Worm (Caenorhabditis elegans): ENCODE measurements around the gene srbc-16.

- TF ChIP-seq nfya-1 (tag; optimal IDR thresholded peaks at IDR 0.05; ENCODE audit: insufficient read depth) (no peak), elt-2 (tag; optimal IDR thresholded peaks at IDR 0.05) (no peak), fos-1 (tag; optimal IDR thresholded peaks at IDR 0.05) (no peak), ama-1 (optimal IDR thresholded peaks at IDR 0.05) (no peak), egl-5 (tag; optimal IDR thresholded peaks at IDR 0.05) (no peak), aly-2 (tag; optimal IDR thresholded peaks at IDR 0.05) (no peak), R02D3.7 (tag; optimal IDR thresholded peaks at IDR 0.05) (no peak), fkh-2 (tag; optimal IDR thresholded peaks at IDR 0.05) (no peak), hmg-11 (tag; optimal IDR thresholded peaks at IDR 0.05) (no peak), elt-1 (tag; optimal IDR thresholded peaks at IDR 0.05) (no peak), mml-1 (tag; optimal IDR thresholded peaks at IDR 0.05) (no peak), nhr-77 (tag; optimal IDR thresholded peaks at IDR 0.05) (no peak)
Observed at ce11 chrV:2181738-2182137, at the start of gene srbc-16.

Measured in whole organism, L3 larva.